6 worm cellular contexts compared by ENCODE assay signal in the genomic region with DNA sequence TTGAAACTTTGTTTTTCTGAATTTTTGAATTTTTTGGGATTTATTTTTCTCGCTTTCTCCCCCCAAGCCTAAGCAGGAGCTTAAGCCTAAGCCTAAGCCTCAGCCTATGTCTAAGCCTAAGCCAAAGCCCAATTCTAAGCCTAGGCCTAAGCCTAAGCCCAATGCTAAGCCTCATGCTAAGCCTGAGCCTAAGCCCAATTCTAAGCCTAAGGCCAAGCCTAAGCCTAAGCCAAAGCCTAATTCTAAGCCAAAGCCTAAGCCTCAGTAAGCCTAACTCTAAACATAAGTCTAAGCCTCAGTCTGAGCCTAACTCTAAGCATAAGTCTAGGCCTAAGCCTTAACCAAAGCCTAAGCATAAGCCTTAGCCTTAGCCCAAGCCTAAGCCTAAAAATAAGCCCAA.
TF ChIP-seq lines count a peak whose summit lies in the region.

No protein-coding gene starts in this region.

TF ChIP-seq in whole organism, L4 larva, 104 proteins besides CTCF, POLR2A, EP300 and RAD21:
- TF ChIP-seq dve-1 (tag; optimal IDR thresholded peaks at IDR 0.05; lab: Kevin White, UChicago; ENCODE audit: insufficient read depth) (no peak), aha-1 (tag; lab: Kevin White, UChicago) (peak; percentile 66), zfp-2 (tag; optimal IDR thresholded peaks at IDR 0.05; lab: Kevin White, UChicago) (no peak), nhr-10 (tag; optimal IDR thresholded peaks at IDR 0.05; lab: Kevin White, UChicago) (no peak), ztf-11 (tag; optimal IDR thresholded peaks at IDR 0.05; lab: Kevin White, UChicago) (no peak), snpc-4 (tag; optimal IDR thresholded peaks at IDR 0.05; lab: Kevin White, UChicago) (no peak), ZK546.5 (tag; optimal IDR thresholded peaks at IDR 0.05; lab: Kevin White, UChicago) (no peak), daf-12 (tag; optimal IDR thresholded peaks at IDR 0.05; lab: Kevin White, UChicago) (no peak), ama-1 (optimal IDR thresholded peaks at IDR 0.05; lab: Kevin White, UChicago) (no peak)

TF ChIP-seq in whole organism, early embryonic, 17 proteins besides CTCF, POLR2A, EP300 and RAD21:
- TF ChIP-seq pes-1 (GFP tag; IDR thresholded peaks at IDR 0.05; lab: Robert Waterston, UW), result no peak
- TF ChIP-seq ama-1 (optimal IDR thresholded peaks at IDR 0.05; lab: Kevin White, UChicago), result no peak
- TF ChIP-seq ceh-13 (GFP tag; optimal IDR thresholded peaks at IDR 0.05; lab: Kevin White, UChicago), result no peak
- no peak for TF ChIP-seq sea-1 (GFP tag; conservative IDR thresholded peaks at IDR 0.05; lab: Robert Waterston, UW)
- TF ChIP-seq aly-1 (tag; optimal IDR thresholded peaks at IDR 0.05; lab: Kevin White, UChicago), result no peak
- TF ChIP-seq ceh-36 (tag; optimal IDR thresholded peaks at IDR 0.05; lab: Kevin White, UChicago), result peak; percentile 73

TF ChIP-seq in whole organism, late embryonic, 69 proteins besides CTCF, POLR2A, EP300 and RAD21:
- TF ChIP-seq mec-3 (tag; optimal IDR thresholded peaks at IDR 0.05; lab: Kevin White, UChicago; ENCODE audit: borderline replicate concordance) (no peak), dve-1 (tag; optimal IDR thresholded peaks at IDR 0.05; lab: Kevin White, UChicago) (peak; percentile 85)

TF ChIP-seq in whole organism, midembryonic, 9 proteins besides CTCF, POLR2A, EP300 and RAD21:
- TF ChIP-seq klf-2 (GFP tag; conservative IDR thresholded peaks at IDR 0.05; lab: Robert Waterston, UW) (0 out of 2 replicates have a peak, but pooled peaks have one; percentile 33), flt-1 (GFP tag; IDR thresholded peaks at IDR 0.05; lab: Robert Waterston, UW) (no peak)

TF ChIP-seq in whole organism, mixed stage, embryonic, 35 proteins besides CTCF, POLR2A, EP300 and RAD21:
- TF ChIP-seq ham-2 (GFP tag; optimal IDR thresholded peaks at IDR 0.05; lab: Kevin White, UChicago) (peak; percentile 19), M03D4.4 (tag; optimal IDR thresholded peaks at IDR 0.05; lab: Kevin White, UChicago) (no peak)

TF ChIP-seq in whole organism, young adult, 124 proteins besides CTCF, POLR2A, EP300 and RAD21:
- TF ChIP-seq F22D6.2 (tag; optimal IDR thresholded peaks at IDR 0.05; lab: Kevin White, UChicago) (no peak), ztf-25 (GFP tag; IDR thresholded peaks at IDR 0.05; lab: Robert Waterston, UW) (0 out of 2 replicates have a peak, but pooled peaks have one; percentile 19)
